Fruit fly (Drosophila melanogaster) whole organism, embryonic: ENCODE results near the gene ebo.

Source experiments
- Adf1 ChIP-seq: fragments of 200-800 bp; sonication (Bioruptor generic); IDR thresholded peaks from 2 replicates; pipeline ENCODE4 v1.3.6; 2022; ENCODE audit warnings: missing biosample characterization, missing genetic modification characterization
- Aef1 ChIP-seq: fragments of 200-800 bp; sonication (Bioruptor generic); IDR thresholded peaks from 3 replicates; pipeline ENCODE4 v1.3.6; 2022; ENCODE audit warnings: missing biosample characterization, missing genetic modification characterization
- Atf3 ChIP-seq: fragments of 200-800 bp; sonication (Bioruptor generic); optimal IDR thresholded peaks from 3 replicates; lab custom pipeline; 2016; ENCODE audit warnings: missing biosample characterization, missing genetic modification characterization
- CG10267 ChIP-seq: fragments of 200-800 bp; sonication (Bioruptor generic); optimal IDR thresholded peaks from 2 replicates; lab custom pipeline; 2018; ENCODE audit warnings: missing biosample characterization, mild to moderate bottlenecking, missing genetic modification characterization, moderate library complexity
- CG12299 ChIP-seq: fragments of 200-800 bp; sonication (Bioruptor generic); optimal IDR thresholded peaks from 2 replicates; lab custom pipeline; 2018; ENCODE audit warnings: missing biosample characterization, mild to moderate bottlenecking, missing genetic modification characterization
- CG12391 ChIP-seq: fragments of 200-800 bp; sonication (Bioruptor generic); optimal IDR thresholded peaks from 3 replicates; lab custom pipeline; 2018; ENCODE audit warnings: missing biosample characterization, mild to moderate bottlenecking, missing genetic modification characterization, moderate library complexity
- CG15696 ChIP-seq: fragments of 200-800 bp; sonication (Bioruptor generic); optimal IDR thresholded peaks from 2 replicates; lab custom pipeline; 2019; ENCODE audit warnings: missing biosample characterization, mild to moderate bottlenecking, missing genetic modification characterization, moderate library complexity
- CG17361 ChIP-seq: fragments of 200-800 bp; sonication (Bioruptor generic); IDR thresholded peaks from 3 replicates; pipeline ENCODE4 v1.3.6; 2022; ENCODE audit warnings: missing biosample characterization, missing genetic modification characterization
- CG17829 ChIP-seq: fragments of 200-800 bp; optimal IDR thresholded peaks from 2 replicates; lab custom pipeline; 2019; ENCODE audit warnings: missing biosample characterization, mild to moderate bottlenecking, missing genetic modification characterization, moderate library complexity
- CG17912 ChIP-seq: fragments of 200-800 bp; sonication (Bioruptor generic); optimal IDR thresholded peaks from 2 replicates; lab custom pipeline; 2018; ENCODE audit warnings: missing biosample characterization, mild to moderate bottlenecking, missing genetic modification characterization
- CG3163 ChIP-seq: fragments of 200-800 bp; sonication (Bioruptor generic); optimal IDR thresholded peaks from 3 replicates; lab custom pipeline; 2016; ENCODE audit warnings: missing biosample characterization, missing genetic modification characterization
- CG3847 ChIP-seq: fragments of 200-800 bp; sonication (Bioruptor generic); IDR thresholded peaks from 2 replicates; pipeline ENCODE4 v1.3.6; 2022; ENCODE audit warnings: missing biosample characterization, missing genetic modification characterization
- CG5245 ChIP-seq: fragments of 200-800 bp; sonication (Bioruptor generic); optimal IDR thresholded peaks from 3 replicates; lab custom pipeline; 2016; ENCODE audit warnings: missing biosample characterization, missing genetic modification characterization
- CG7271 ChIP-seq: fragments of 200-800 bp; sonication (Bioruptor generic); optimal IDR thresholded peaks from 2 replicates; lab custom pipeline; 2018; ENCODE audit warnings: missing biosample characterization, mild to moderate bottlenecking, missing genetic modification characterization, moderate library complexity
- CG8281 ChIP-seq: fragments of 200-800 bp; sonication (Bioruptor generic); optimal IDR thresholded peaks from 2 replicates; lab custom pipeline; 2018; ENCODE audit warnings: missing biosample characterization, mild to moderate bottlenecking, missing genetic modification characterization, moderate library complexity
- CoRest ChIP-seq: fragments of 200-800 bp; sonication (Bioruptor generic); optimal IDR thresholded peaks from 3 replicates; lab custom pipeline; 2018; ENCODE audit warnings: missing biosample characterization, mild to moderate bottlenecking, missing genetic modification characterization, moderate library complexity
- D ChIP-seq, 2 experiments: fragments of 200-800 bp in 1 of 2; fragments of >200 bp in 1 of 2; sonication (Bioruptor generic) in 1 of 2; optimal IDR thresholded peaks; 2 replicates in 1 of 2; 3 replicates in 1 of 2; lab custom pipeline; 2017; ENCODE audit warnings: mild to moderate bottlenecking in 1 of 2, missing biosample characterization in 1 of 2, missing genetic modification characterization in 1 of 2, missing genetic modification reagents in 1 of 2
- Dip2 ChIP-seq: fragments of 200-800 bp; sonication (Bioruptor generic); IDR thresholded peaks from 2 replicates; pipeline ENCODE4 v1.3.6; 2022; ENCODE audit warnings: missing biosample characterization, missing genetic modification characterization
- E2f2 ChIP-seq: fragments of 200-800 bp; sonication (Bioruptor generic); IDR thresholded peaks from 2 replicates; pipeline ENCODE4 v1.3.6; 2022; ENCODE audit warnings: missing biosample characterization, missing genetic modification characterization
- Eip74EF ChIP-seq, 2 experiments: fragments of 200-800 bp in 1 of 2; fragments of >200 bp in 1 of 2; sonication (Bioruptor generic) in 1 of 2; optimal IDR thresholded peaks; 2 replicates each; lab custom pipeline; 2017 to 2019; ENCODE audit warnings: missing biosample characterization in 2 of 2, missing genetic modification characterization in 2 of 2, mild to moderate bottlenecking in 1 of 2, moderate library complexity in 1 of 2
- Ets97D ChIP-seq: fragments of 200-800 bp; sonication (Bioruptor generic); optimal IDR thresholded peaks from 3 replicates; lab custom pipeline; 2016; ENCODE audit warnings: missing biosample characterization, missing genetic modification characterization
- H15 ChIP-seq: fragments of 200-800 bp; sonication (Bioruptor generic); IDR thresholded peaks from 3 replicates; pipeline ENCODE4 v1.3.6; 2022; ENCODE audit warnings: missing biosample characterization, missing genetic modification characterization
- HLH4C ChIP-seq: fragments of 200-800 bp; sonication (Bioruptor generic); IDR thresholded peaks from 3 replicates; pipeline ENCODE4 v1.3.6; 2022; ENCODE audit warnings: missing biosample characterization, missing genetic modification characterization; ENCODE audit not compliant: partially characterized antibody
- HLH54F ChIP-seq: fragments of 200-800 bp; sonication (Bioruptor generic); optimal IDR thresholded peaks from 3 replicates; lab custom pipeline; 2016; ENCODE audit warnings: missing biosample characterization, missing genetic modification characterization
- HmgZ ChIP-seq: fragments of 200-800 bp; sonication (Bioruptor generic); optimal IDR thresholded peaks from 2 replicates; lab custom pipeline; 2018; ENCODE audit warnings: missing biosample characterization, mild to moderate bottlenecking, missing genetic modification characterization
- Scr ChIP-seq: fragments of 200-800 bp; sonication (Bioruptor generic); IDR thresholded peaks from 2 replicates; pipeline ENCODE4 v1.3.6; 2022; ENCODE audit warnings: missing biosample characterization, missing genetic modification characterization; ENCODE audit not compliant: partially characterized antibody
- Sin3A ChIP-seq: fragments of >200 bp; optimal IDR thresholded peaks from 2 replicates; lab custom pipeline; 2018
- YL-1 ChIP-seq: fragments of 200-800 bp; sonication (Bioruptor generic); optimal IDR thresholded peaks from 3 replicates; lab custom pipeline; 2017; ENCODE audit warnings: missing biosample characterization, mild to moderate bottlenecking, missing genetic modification characterization
- abd-A ChIP-seq: fragments of 200-800 bp; sonication (Bioruptor generic); optimal IDR thresholded peaks from 3 replicates; lab custom pipeline; 2019; ENCODE audit warnings: missing biosample characterization, mild to moderate bottlenecking, missing genetic modification characterization, moderate library complexity
- ac ChIP-seq: fragments of 200-800 bp; sonication (Bioruptor generic); optimal IDR thresholded peaks from 3 replicates; lab custom pipeline; 2017; ENCODE audit warnings: missing biosample characterization, mild to moderate bottlenecking, missing genetic modification characterization
- ap ChIP-seq: fragments of 200-800 bp; sonication (Bioruptor generic); IDR thresholded peaks from 2 replicates; pipeline ENCODE4 v1.3.6; 2022; ENCODE audit warnings: missing biosample characterization, missing genetic modification characterization
- esg ChIP-seq: fragments of 200-800 bp; sonication (Bioruptor generic); conservative IDR thresholded peaks from 2 replicates; pipeline ENCODE4 v1.3.6; 2022; ENCODE audit warnings: missing biosample characterization, missing genetic modification characterization
- gfzf ChIP-seq: fragments of 200-800 bp; sonication (Bioruptor generic); optimal IDR thresholded peaks from 2 replicates; lab custom pipeline; 2016; ENCODE audit warnings: missing biosample characterization, mild to moderate bottlenecking, missing genetic modification characterization, moderate library complexity
- hkb ChIP-seq, 2 experiments: fragments of 200-800 bp in 1 of 2; fragments of >200 bp in 1 of 2; sonication (Bioruptor generic) in 1 of 2; IDR thresholded peaks in 1 of 2; optimal IDR thresholded peaks in 1 of 2; 2 replicates each; pipeline versions ENCODE4 v1.3.6 to Lab custom; 2017 to 2022; ENCODE audit warnings: missing biosample characterization in 1 of 2, missing genetic modification characterization in 1 of 2
- ken ChIP-seq: fragments of 200-800 bp; sonication (Bioruptor generic); IDR thresholded peaks from 3 replicates; pipeline ENCODE4 v1.3.6; 2022; ENCODE audit warnings: missing biosample characterization, missing genetic modification characterization
- lola ChIP-seq, 3 experiments: fragments of >200 bp in 2 of 3; fragments of 200-800 bp in 1 of 3; sonication (Bioruptor generic) in 1 of 3; optimal IDR thresholded peaks; 2 replicates each; lab custom pipeline; 2017 to 2019; ENCODE audit warnings: missing biosample characterization in 3 of 3, missing genetic modification characterization in 3 of 3, mild to moderate bottlenecking in 1 of 3, moderate library complexity in 1 of 3
- org-1 ChIP-seq: fragments of 200-800 bp; sonication (Bioruptor generic); optimal IDR thresholded peaks from 2 replicates; lab custom pipeline; 2017; ENCODE audit warnings: missing biosample characterization, missing genetic modification characterization
- p53 ChIP-seq: fragments of 200-800 bp; sonication (Bioruptor generic); optimal IDR thresholded peaks from 2 replicates; lab custom pipeline; 2016; ENCODE audit warnings: missing biosample characterization, missing genetic modification characterization
- pb ChIP-seq: fragments of 200-800 bp; sonication (Bioruptor generic); optimal IDR thresholded peaks from 3 replicates; lab custom pipeline; 2016; ENCODE audit warnings: missing biosample characterization, missing genetic modification characterization
- pho ChIP-seq: fragments of 200-800 bp; sonication (Bioruptor generic); optimal IDR thresholded peaks from 2 replicates; lab custom pipeline; 2016; ENCODE audit warnings: missing biosample characterization, missing genetic modification characterization
- row ChIP-seq: fragments of 200-800 bp; sonication (Bioruptor generic); IDR thresholded peaks from 3 replicates; pipeline ENCODE4 v1.3.6; 2022; ENCODE audit warnings: missing biosample characterization, missing genetic modification characterization
- sima ChIP-seq: fragments of 200-800 bp; sonication (Bioruptor generic); optimal IDR thresholded peaks from 2 replicates; lab custom pipeline; 2016; ENCODE audit warnings: missing biosample characterization, missing genetic modification characterization
- slp2 ChIP-seq: fragments of 200-800 bp; sonication (Bioruptor generic); optimal IDR thresholded peaks from 2 replicates; lab custom pipeline; 2016; ENCODE audit warnings: missing biosample characterization, missing genetic modification characterization
- sna ChIP-seq: fragments of 200-800 bp; sonication (Bioruptor generic); IDR thresholded peaks from 2 replicates; pipeline ENCODE4 v1.3.6; 2022; ENCODE audit warnings: missing biosample characterization, missing genetic modification characterization; ENCODE audit not compliant: partially characterized antibody
- sr ChIP-seq: fragments of 200-800 bp; sonication (Bioruptor generic); IDR thresholded peaks from 3 replicates; pipeline ENCODE4 v1.3.6; 2022; ENCODE audit warnings: missing biosample characterization, missing genetic modification characterization
- sug ChIP-seq: fragments of 200-800 bp; optimal IDR thresholded peaks from 2 replicates; lab custom pipeline; 2019; ENCODE audit warnings: missing biosample characterization, mild to moderate bottlenecking, missing genetic modification characterization, moderate library complexity
- ttk ChIP-seq: fragments of 200-800 bp; sonication (Bioruptor generic); IDR thresholded peaks from 2 replicates; pipeline ENCODE4 v2.1.2; 2022; ENCODE audit warnings: missing biosample characterization, missing genetic modification characterization
- usp ChIP-seq: fragments of >200 bp; optimal IDR thresholded peaks from 2 replicates; lab custom pipeline; 2017; ENCODE audit warnings: missing biosample characterization, missing genetic modification characterization
- z ChIP-seq: fragments of 200-800 bp; sonication (Bioruptor generic); IDR thresholded peaks from 3 replicates; pipeline ENCODE4 v1.3.6; 2022; ENCODE audit warnings: missing biosample characterization, missing genetic modification characterization
- zfh2 ChIP-seq: fragments of 200-800 bp; sonication (Bioruptor generic); optimal IDR thresholded peaks from 2 replicates; lab custom pipeline; 2016; ENCODE audit warnings: missing biosample characterization, missing genetic modification characterization

ebo gene

DNA sequence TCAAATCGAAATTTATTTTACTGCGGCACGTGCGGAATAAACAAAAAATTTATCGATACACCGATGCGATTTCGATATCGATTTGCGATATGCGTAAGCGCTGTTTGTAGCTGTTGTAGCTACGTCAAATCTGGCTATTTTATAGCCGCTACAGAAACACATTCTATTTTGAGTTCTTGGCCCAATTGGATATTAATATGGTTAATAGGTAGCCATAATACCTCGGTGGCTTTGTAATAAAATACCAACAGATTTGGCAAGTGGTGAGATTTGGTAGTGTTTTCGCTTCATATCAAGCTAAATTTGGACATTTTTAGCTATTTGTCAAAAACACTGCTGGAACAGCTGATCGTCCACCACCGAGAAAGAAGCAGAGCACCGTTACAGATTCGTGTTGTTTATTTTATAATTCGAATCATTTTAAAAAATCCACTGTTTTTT, 11.2 kb upstream of the ebo start, which contains the start of the genes CG18273 and CG3156 (continued):
- TF ChIP-seq HLH4C (GFP tag; lab: Robert Waterston, UW) (peak; percentile 71), hkb (optimal IDR thresholded peaks at IDR 0.05; lab: Kevin White, UChicago) (no peak), hkb (GFP tag; IDR thresholded peaks at IDR 0.05; lab: Robert Waterston, UW) (no peak), Scr (GFP tag; lab: Robert Waterston, UW) (peak; percentile 57), D (optimal IDR thresholded peaks at IDR 0.05; lab: Kevin White, UChicago) (no peak), D (GFP tag; optimal IDR thresholded peaks at IDR 0.05; lab: Kevin White, UChicago) (no peak), z (GFP tag; lab: Robert Waterston, UW) (no peak), H15 (no peak), ttk (no peak), CG15696 (tag; lab: Kevin White, UChicago) (no peak), HLH54F (GFP tag; lab: Kevin White, UChicago) (no peak), sr (GFP tag; lab: Robert Waterston, UW) (no peak), CG17361 (GFP tag; lab: Robert Waterston, UW) (no peak; the same call in 2 of the 3 replicates), Ets97D (GFP tag; lab: Kevin White, UChicago) (peak; percentile 43), CG5245 (GFP tag; lab: Kevin White, UChicago) (no peak), Sin3A (peak; percentile 85), CG8281 (no peak), Aef1 (no peak), ken (GFP tag; lab: Robert Waterston, UW) (no peak), p53 (GFP tag; lab: Kevin White, UChicago) (no peak), CG12299 (tag; lab: Kevin White, UChicago) (peak; percentile 7), pb (GFP tag; lab: Kevin White, UChicago) (no peak), Atf3 (GFP tag; lab: Kevin White, UChicago) (no peak), slp2 (GFP tag; lab: Kevin White, UChicago) (no peak), YL-1 (GFP tag; lab: Kevin White, UChicago) (peak; percentile 52), abd-A (no peak), lola (GFP tag; optimal IDR thresholded peaks at IDR 0.05; lab: Kevin White, UChicago) (peak in 1 of 3 experiments; percentile 28), ac (GFP tag; lab: Kevin White, UChicago) (no peak), CG3163 (GFP tag; lab: Kevin White, UChicago) (no peak), sima (GFP tag; lab: Kevin White, UChicago) (no peak), CG12391 (peak; percentile 35), CoRest (tag; lab: Kevin White, UChicago) (peak; percentile 55), gfzf (GFP tag; lab: Kevin White, UChicago) (peak; percentile 39), zfh2 (GFP tag; lab: Kevin White, UChicago) (peak; percentile 36), sug (peak; percentile 53), Adf1 (GFP tag; lab: Robert Waterston, UW) (no peak), esg (GFP tag; lab: Robert Waterston, UW) (no peak), CG7271 (tag; lab: Kevin White, UChicago) (no peak), E2f2 (GFP tag; lab: Robert Waterston, UW) (peak; percentile 23; the same call in 1 of the 2 replicates), CG17829 (tag; lab: Kevin White, UChicago) (peak; percentile 57), CG17912 (GFP tag; lab: Kevin White, UChicago) (no peak), ap (GFP tag; lab: Robert Waterston, UW) (no peak), Dip2 (GFP tag; lab: Robert Waterston, UW) (no peak), CG10267 (tag; lab: Kevin White, UChicago) (peak; percentile 60), HmgZ (peak; percentile 67), pho (GFP tag; lab: Kevin White, UChicago) (peak; percentile 15), CG3847 (GFP tag; lab: Robert Waterston, UW) (0 out of 2 replicates have a peak, but pooled peaks have one; percentile 23), Eip74EF (GFP tag; optimal IDR thresholded peaks at IDR 0.05; lab: Kevin White, UChicago) (no peak), sna (GFP tag; lab: Robert Waterston, UW) (0 out of 2 replicates have a peak, but pooled peaks have one; percentile 47), org-1 (GFP tag; lab: Kevin White, UChicago) (no peak), row (GFP tag; lab: Robert Waterston, UW) (peak; percentile 77), usp (GFP tag; lab: Kevin White, UChicago) (no peak)
